Fruit fly (Drosophila melanogaster) whole organism, prepupa: Measurements from ENCODE around the gene CG9588.

ENCODE experiments used
- CG11294 ChIP-seq: fragments of 200-800 bp; sonication (Bioruptor generic); IDR thresholded peaks from 2 replicates; pipeline ENCODE4 v1.3.6; 2022; ENCODE audit warnings: missing biosample characterization, missing genetic modification characterization
- CG3919 ChIP-seq: fragments of 200-800 bp; sonication (Bioruptor generic); optimal IDR thresholded peaks from 3 replicates; lab custom pipeline; 2016; ENCODE audit warnings: missing biosample characterization, missing genetic modification characterization
- Lpt ChIP-seq: fragments of 200-800 bp; sonication (Bioruptor generic); optimal IDR thresholded peaks from 3 replicates; lab custom pipeline; 2016; ENCODE audit warnings: missing biosample characterization, missing genetic modification characterization
- dsx ChIP-seq: fragments of 200-800 bp; optimal IDR thresholded peaks from 3 replicates; lab custom pipeline; 2019; ENCODE audit warnings: missing biosample characterization, mild to moderate bottlenecking, missing genetic modification characterization, moderate library complexity; ENCODE audit not compliant: poor library complexity, severe bottlenecking

DNA sequence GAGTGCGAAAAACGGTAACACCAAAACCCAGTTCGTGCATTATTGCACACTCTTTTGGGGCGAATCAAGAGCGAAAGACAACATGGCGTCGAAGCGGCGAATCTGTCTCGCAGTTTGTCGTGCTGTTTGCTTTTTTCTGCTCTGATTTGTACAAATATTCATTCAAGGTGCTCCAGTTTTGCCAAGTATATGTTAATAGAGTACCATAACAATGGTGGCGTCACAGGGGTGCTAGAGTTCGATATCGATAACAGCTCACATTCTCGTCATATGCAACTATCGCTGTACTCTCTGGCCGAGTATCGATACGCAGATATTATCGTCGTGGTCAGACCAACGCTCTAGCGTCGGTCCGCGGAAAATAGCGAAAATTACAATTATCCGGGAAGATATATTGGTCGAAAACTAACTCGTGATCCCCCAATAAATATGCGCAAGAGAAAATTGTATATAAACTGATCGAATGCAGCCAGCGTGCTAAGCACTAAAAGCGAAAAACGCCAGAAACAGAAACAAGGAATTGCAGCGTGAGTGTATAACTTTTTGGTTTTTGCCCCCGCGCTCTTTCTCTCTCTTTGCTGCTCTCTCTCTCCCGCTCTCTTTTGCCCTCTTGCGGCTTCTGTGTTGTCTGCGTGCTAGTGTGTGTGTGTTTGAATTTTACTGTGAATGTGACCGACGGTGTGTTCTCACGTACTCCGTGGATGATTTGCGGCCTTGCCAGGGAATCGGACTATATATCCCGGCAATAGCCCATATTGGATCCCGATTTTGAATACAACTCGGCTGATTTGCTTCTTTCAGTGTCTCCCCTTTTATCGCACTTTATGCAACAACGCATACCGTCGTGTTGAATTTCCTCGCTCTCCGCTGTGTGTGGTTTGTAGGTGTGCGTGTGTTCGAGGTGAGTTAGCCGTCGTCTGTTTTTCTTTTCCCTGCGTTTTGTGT lies 7.4 kb upstream of the CG9588 start, which contains the start of gene flfl:
- TF ChIP-seq dsx (no peak), CG11294 (GFP tag; lab: Robert Waterston, UW) (no peak), Lpt (GFP tag; lab: Kevin White, UChicago) (no peak), CG3919 (peak; percentile 29)
